Worm (Caenorhabditis elegans) whole organism, dauer: Measurements from ENCODE around the gene sss-1.
"Not testable (repeated sequence)": the region's sequence is repeated elsewhere in the genome, so short reads cannot be mapped to it uniquely, and the experiment has no call there.

Experiments used
- unc-62 ChIP-seq: sonication (generic microtip); optimal IDR thresholded peaks from 2 replicates; lab custom pipeline; 2017; ENCODE audit warnings: missing biosample characterization, missing genetic modification reagents, missing genetic modification characterization

sss-1 gene

ce11 chrIV:9893649-9894048 is at the start of gene sss-1:
TSS of gene sss-1 (minus strand) at chrIV:9893749.
- not testable (repeated sequence) for TF ChIP-seq unc-62 (GFP tag; lab: Kevin White, UChicago)

ce11 chrIV:9943214-9943613 is 49.7 kb upstream of the sss-1 start:
- TF ChIP-seq unc-62 (GFP tag; lab: Kevin White, UChicago) = no peak

ce11 chrIV:9933580-9933979 is 40.0 kb upstream of the sss-1 start, which contains the start of gene spe-29:
TSS of gene spe-29 (plus strand) at chrIV:9933880.
- TF ChIP-seq unc-62 (GFP tag; lab: Kevin White, UChicago) = no peak

- no peak for TF ChIP-seq unc-62 (GFP tag; lab: Kevin White, UChicago)
Observed at ce11 chrIV:9932055-9932454, 38.5 kb upstream of the sss-1 start, which contains the start of the genes trmt-10A and F25H8.2. TSS of gene trmt-10A (minus strand) at chrIV:9932213. TSS of gene F25H8.2 (plus strand) at chrIV:9932235.

ce11 chrIV:9928180-9928896 is 34.8 kb upstream of the sss-1 start, which contains the start of gene dur-1:
TSS of gene dur-1 (minus strand) at chrIV:9928230.
- no peak for TF ChIP-seq unc-62 (GFP tag; lab: Kevin White, UChicago)

ce11 chrIV:9924419-9924818 is 30.9 kb upstream of the sss-1 start:
- no peak for TF ChIP-seq unc-62 (GFP tag; lab: Kevin White, UChicago)

- TF ChIP-seq unc-62 (GFP tag; lab: Kevin White, UChicago) = no peak
Observed at ce11 chrIV:9920426-9920825, 26.9 kb upstream of the sss-1 start.

ce11 chrIV:9918021-9918420 is 24.5 kb upstream of the sss-1 start:
- TF ChIP-seq unc-62 (GFP tag; lab: Kevin White, UChicago) = no peak

- TF ChIP-seq unc-62 (GFP tag; lab: Kevin White, UChicago) = no peak
Observed at ce11 chrIV:9916224-9916623, 22.7 kb upstream of the sss-1 start, which contains the start of gene bed-3. TSS of gene bed-3 (plus strand) at chrIV:9916524.

- TF ChIP-seq unc-62 (GFP tag; lab: Kevin White, UChicago) = no peak
Observed at ce11 chrIV:9915128-9915527, 21.6 kb upstream of the sss-1 start.

- TF ChIP-seq unc-62 (GFP tag; lab: Kevin White, UChicago) = no peak
Observed at ce11 chrIV:9913064-9913463, 19.5 kb upstream of the sss-1 start.

- no peak for TF ChIP-seq unc-62 (GFP tag; lab: Kevin White, UChicago)
Observed at ce11 chrIV:9903608-9904007, 10.1 kb upstream of the sss-1 start, which contains the start of gene best-13. TSS of gene best-13 (plus strand) at chrIV:9903908.

- no peak for TF ChIP-seq unc-62 (GFP tag; lab: Kevin White, UChicago)
Observed at ce11 chrIV:9899227-9899626, 5.7 kb upstream of the sss-1 start.

ce11 chrIV:9898712-9899111 is 5.2 kb upstream of the sss-1 start, which contains the start of gene tbc-3:
TSS of gene tbc-3 (plus strand) at chrIV:9899012.
- no peak for TF ChIP-seq unc-62 (GFP tag; lab: Kevin White, UChicago)

ce11 chrIV:9895088-9895487 is 1.5 kb upstream of the sss-1 start, which contains the start of gene ssp-32:
TSS of gene ssp-32 (plus strand) at chrIV:9895388.
- TF ChIP-seq unc-62 (GFP tag; lab: Kevin White, UChicago) = no peak

- TF ChIP-seq unc-62 (GFP tag; lab: Kevin White, UChicago) = not testable (repeated sequence)
Observed at ce11 chrIV:9894331-9894730, 782 bp upstream of the sss-1 start, which contains the start of gene msp-77. TSS of gene msp-77 (plus strand) at chrIV:9894631.

ce11 chrIV:9891938-9892337 is 1.6 kb downstream of the sss-1 start, which contains the start of gene F32B6.4:
TSS of gene F32B6.4 (minus strand) at chrIV:9892038.
- TF ChIP-seq unc-62 (GFP tag; lab: Kevin White, UChicago) = no peak
